Fruit fly (Drosophila melanogaster) S2 (cell line): ENCODE data around the gene Tie.

ENCODE experiments used
- CG8478 ChIP-seq: fragments of >200 bp; optimal IDR thresholded peaks from 2 replicates; lab custom pipeline; 2018
- CTCF ChIP-seq, 2 experiments: fragments of >200 bp; optimal IDR thresholded peaks; 2 replicates each; lab custom pipeline; 2018

DNA sequence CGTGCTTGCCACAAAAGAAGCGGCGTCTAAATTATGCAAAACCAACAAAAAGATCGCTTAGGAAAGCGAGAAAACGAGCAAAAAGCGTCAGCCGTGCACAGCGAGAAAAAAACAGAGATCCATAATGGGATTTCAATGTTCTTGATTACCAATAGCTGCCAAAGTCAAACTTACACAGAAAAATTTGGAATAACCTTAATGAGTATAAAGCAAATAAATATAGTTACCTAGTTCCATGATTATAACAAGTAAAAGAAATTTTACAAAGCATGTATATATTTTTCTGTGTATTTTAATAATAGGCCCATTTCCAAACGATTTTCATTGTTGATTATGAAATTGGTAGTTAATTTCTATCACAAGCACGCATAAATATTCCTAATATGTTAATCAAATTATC lies 2.0 kb upstream of the Tie start:
- TF ChIP-seq CTCF (optimal IDR thresholded peaks at IDR 0.05; lab: Kevin White, UChicago) (no peak), CG8478 (lab: Kevin White, UChicago) (no peak)
